Fruit fly (Drosophila melanogaster) whole organism, embryonic: ENCODE results near the gene CG14258.

Experiments used
- Atf6 ChIP-seq: fragments of 200-800 bp; sonication (Bioruptor generic); IDR thresholded peaks from 2 replicates; pipeline ENCODE4 v1.3.6; 2022; ENCODE audit warnings: missing biosample characterization, missing genetic modification characterization
- CG10431 ChIP-seq: fragments of 200-800 bp; sonication (Bioruptor generic); optimal IDR thresholded peaks from 3 replicates; lab custom pipeline; 2018; ENCODE audit warnings: missing biosample characterization, mild to moderate bottlenecking, missing genetic modification characterization
- CG12219 ChIP-seq: fragments of 200-800 bp; sonication (Bioruptor generic); optimal IDR thresholded peaks from 3 replicates; lab custom pipeline; 2018; ENCODE audit warnings: missing biosample characterization, mild to moderate bottlenecking, missing genetic modification characterization
- CG12236 ChIP-seq: fragments of 200-800 bp; sonication (Bioruptor generic); optimal IDR thresholded peaks from 2 replicates; lab custom pipeline; 2016; ENCODE audit warnings: missing biosample characterization, missing genetic modification characterization
- CG1233 ChIP-seq: fragments of 200-800 bp; sonication (Bioruptor generic); optimal IDR thresholded peaks from 4 replicates; lab custom pipeline; 2018; ENCODE audit warnings: missing biosample characterization, mild to moderate bottlenecking, missing genetic modification characterization
- CG12744 ChIP-seq: fragments of 200-800 bp; sonication (Bioruptor generic); optimal IDR thresholded peaks from 2 replicates; lab custom pipeline; 2016; ENCODE audit warnings: missing biosample characterization, missing genetic modification characterization
- CG14014 ChIP-seq: fragments of 200-800 bp; sonication (Bioruptor generic); IDR thresholded peaks from 2 replicates; pipeline ENCODE4 v1.3.6; 2022; ENCODE audit warnings: missing biosample characterization, missing genetic modification characterization
- CG15011 ChIP-seq: fragments of 200-800 bp; sonication (Bioruptor generic); optimal IDR thresholded peaks from 3 replicates; lab custom pipeline; 2018; ENCODE audit warnings: missing biosample characterization, mild to moderate bottlenecking, missing genetic modification characterization
- CG15269 ChIP-seq: fragments of 200-800 bp; sonication (Bioruptor generic); optimal IDR thresholded peaks from 2 replicates; lab custom pipeline; 2018; ENCODE audit warnings: missing biosample characterization, mild to moderate bottlenecking, missing genetic modification characterization, moderate library complexity
- CG1647 ChIP-seq: fragments of 200-800 bp; sonication (Bioruptor generic); optimal IDR thresholded peaks from 3 replicates; lab custom pipeline; 2016; ENCODE audit warnings: missing biosample characterization, missing genetic modification characterization
- CG16779 ChIP-seq: fragments of 200-800 bp; sonication (Bioruptor generic); IDR thresholded peaks from 2 replicates; pipeline ENCODE4 v1.3.6; 2022; ENCODE audit warnings: missing biosample characterization, missing genetic modification characterization
- CG17186 ChIP-seq: fragments of 200-800 bp; sonication (Bioruptor generic); optimal IDR thresholded peaks from 3 replicates; lab custom pipeline; 2017; ENCODE audit warnings: missing biosample characterization, missing genetic modification reagents, missing genetic modification characterization
- CG17568 ChIP-seq: fragments of 200-800 bp; sonication (Bioruptor generic); optimal IDR thresholded peaks from 2 replicates; lab custom pipeline; 2018; ENCODE audit warnings: missing biosample characterization, mild to moderate bottlenecking, missing genetic modification characterization, moderate library complexity
- CG17612 ChIP-seq: fragments of 200-800 bp; sonication (Bioruptor generic); IDR thresholded peaks from 2 replicates; pipeline ENCODE4 v1.3.6; 2022; ENCODE audit warnings: missing biosample characterization, missing genetic modification characterization
- CG31388 ChIP-seq: fragments of 200-800 bp; sonication (Bioruptor generic); optimal IDR thresholded peaks from 2 replicates; lab custom pipeline; 2016; ENCODE audit warnings: missing biosample characterization, missing genetic modification characterization
- CG3163 ChIP-seq: fragments of 200-800 bp; sonication (Bioruptor generic); optimal IDR thresholded peaks from 3 replicates; lab custom pipeline; 2016; ENCODE audit warnings: missing biosample characterization, missing genetic modification characterization
- CG33557 ChIP-seq: fragments of 200-800 bp; sonication (Bioruptor generic); optimal IDR thresholded peaks from 2 replicates; lab custom pipeline; 2019; ENCODE audit warnings: missing biosample characterization, mild to moderate bottlenecking, missing genetic modification characterization, moderate library complexity
- CG34376 ChIP-seq: fragments of 200-800 bp; sonication (Bioruptor generic); optimal IDR thresholded peaks from 2 replicates; lab custom pipeline; 2018; ENCODE audit warnings: missing biosample characterization, mild to moderate bottlenecking, missing genetic modification characterization
- CG4617 ChIP-seq: fragments of 200-800 bp; sonication (Bioruptor generic); optimal IDR thresholded peaks from 3 replicates; lab custom pipeline; 2016; ENCODE audit warnings: missing biosample characterization, missing genetic modification characterization, borderline replicate concordance
- CG5953 ChIP-seq: fragments of 200-800 bp; sonication (Bioruptor generic); IDR thresholded peaks from 2 replicates; pipeline ENCODE4 v1.3.6; 2022; ENCODE audit warnings: missing biosample characterization, missing genetic modification characterization
- CG6254 ChIP-seq: fragments of 200-800 bp; sonication (Bioruptor generic); optimal IDR thresholded peaks from 3 replicates; lab custom pipeline; 2017; ENCODE audit warnings: mild to moderate bottlenecking, missing biosample characterization, missing genetic modification reagents, missing genetic modification characterization
- CG6791 ChIP-seq: fragments of 200-800 bp; sonication (Bioruptor generic); IDR thresholded peaks from 3 replicates; pipeline ENCODE4 v1.3.6; 2022; ENCODE audit warnings: missing biosample characterization, missing genetic modification characterization; ENCODE audit not compliant: partially characterized antibody
- CG8478 ChIP-seq: fragments of >200 bp; optimal IDR thresholded peaks from 2 replicates; lab custom pipeline; 2018
- CG9817 ChIP-seq: fragments of 200-800 bp; sonication (Bioruptor generic); optimal IDR thresholded peaks from 2 replicates; lab custom pipeline; 2018; ENCODE audit warnings: missing biosample characterization, mild to moderate bottlenecking, missing genetic modification characterization, moderate library complexity
- Dad ChIP-seq: fragments of 200-800 bp; sonication (Bioruptor generic); optimal IDR thresholded peaks from 3 replicates; lab custom pipeline; 2016; ENCODE audit warnings: missing biosample characterization, missing genetic modification characterization
- ERR ChIP-seq: fragments of 200-800 bp; sonication (Bioruptor generic); optimal IDR thresholded peaks from 2 replicates; lab custom pipeline; 2016; ENCODE audit warnings: missing biosample characterization, missing genetic modification characterization
- HLH4C ChIP-seq: fragments of 200-800 bp; sonication (Bioruptor generic); IDR thresholded peaks from 3 replicates; pipeline ENCODE4 v1.3.6; 2022; ENCODE audit warnings: missing biosample characterization, missing genetic modification characterization; ENCODE audit not compliant: partially characterized antibody
- HLH54F ChIP-seq: fragments of 200-800 bp; sonication (Bioruptor generic); optimal IDR thresholded peaks from 3 replicates; lab custom pipeline; 2016; ENCODE audit warnings: missing biosample characterization, missing genetic modification characterization
- Kr ChIP-seq: fragments of 200-800 bp; sonication (Bioruptor generic); optimal IDR thresholded peaks from 2 replicates; lab custom pipeline; 2017; ENCODE audit warnings: missing biosample characterization, mild to moderate bottlenecking, missing genetic modification characterization
- cato ChIP-seq: fragments of 200-800 bp; sonication (Bioruptor generic); optimal IDR thresholded peaks from 2 replicates; lab custom pipeline; 2016; ENCODE audit warnings: missing biosample characterization, missing genetic modification characterization, borderline replicate concordance
- chinmo ChIP-seq: fragments of 200-800 bp; sonication (Bioruptor generic); IDR thresholded peaks from 4 replicates; pipeline ENCODE4 v1.3.6; 2022; ENCODE audit warnings: missing biosample characterization, missing genetic modification characterization; ENCODE audit not compliant: partially characterized antibody
- crc ChIP-seq: fragments of 200-800 bp; sonication (Bioruptor generic); optimal IDR thresholded peaks from 2 replicates; lab custom pipeline; 2016; ENCODE audit warnings: missing biosample characterization, missing genetic modification characterization
- dimm ChIP-seq: fragments of 200-800 bp; sonication (Bioruptor generic); IDR thresholded peaks from 2 replicates; pipeline ENCODE4 v1.3.6; 2022; ENCODE audit warnings: missing biosample characterization, missing genetic modification characterization
- fd64A ChIP-seq: fragments of 200-800 bp; sonication (Bioruptor generic); optimal IDR thresholded peaks from 3 replicates; lab custom pipeline; 2018; ENCODE audit warnings: missing biosample characterization, mild to moderate bottlenecking, missing genetic modification characterization
- lmd ChIP-seq: fragments of 200-800 bp; sonication (Bioruptor generic); IDR thresholded peaks from 2 replicates; pipeline ENCODE4 v1.3.6; 2022; ENCODE audit warnings: missing biosample characterization, missing genetic modification characterization
- nerfin-2 ChIP-seq: fragments of 200-800 bp; sonication (Bioruptor generic); IDR thresholded peaks from 2 replicates; pipeline ENCODE4 v1.3.6; 2022; ENCODE audit warnings: missing biosample characterization, missing genetic modification characterization; ENCODE audit not compliant: partially characterized antibody
- p53 ChIP-seq: fragments of 200-800 bp; sonication (Bioruptor generic); optimal IDR thresholded peaks from 2 replicates; lab custom pipeline; 2016; ENCODE audit warnings: missing biosample characterization, missing genetic modification characterization
- pan ChIP-seq, 4 experiments: fragments of >200 bp in 3 of 4; fragments of 200-800 bp in 1 of 4; sonication (Bioruptor generic) in 1 of 4; optimal IDR thresholded peaks in 3 of 4; IDR thresholded peaks in 1 of 4; 2 replicates each; pipeline versions ENCODE4 v1.3.6 to Lab custom; 2017 to 2022; ENCODE audit warnings: missing biosample characterization in 2 of 4, missing genetic modification characterization in 2 of 4, mixed read lengths in 1 of 4
- phol ChIP-seq: fragments of 200-800 bp; sonication (Bioruptor generic); optimal IDR thresholded peaks from 3 replicates; lab custom pipeline; 2018; ENCODE audit warnings: missing biosample characterization, mild to moderate bottlenecking, missing genetic modification characterization, moderate library complexity
- pros ChIP-seq: fragments of 200-800 bp; sonication (Bioruptor generic); optimal IDR thresholded peaks from 3 replicates; lab custom pipeline; 2019; ENCODE audit warnings: missing biosample characterization, mild to moderate bottlenecking, missing genetic modification characterization, moderate library complexity
- sd ChIP-seq: fragments of 200-800 bp; sonication (Bioruptor generic); optimal IDR thresholded peaks from 3 replicates; lab custom pipeline; 2018; ENCODE audit warnings: missing biosample characterization, mild to moderate bottlenecking, missing genetic modification characterization, moderate library complexity
- shn ChIP-seq: fragments of 200-800 bp; sonication (Bioruptor generic); optimal IDR thresholded peaks from 3 replicates; lab custom pipeline; 2016; ENCODE audit warnings: missing biosample characterization, missing genetic modification characterization
- sisA ChIP-seq: fragments of 200-800 bp; sonication (Bioruptor generic); IDR thresholded peaks from 2 replicates; pipeline ENCODE4 v1.3.6; 2022; ENCODE audit warnings: missing biosample characterization, missing genetic modification characterization
- slbo ChIP-seq: fragments of 200-800 bp; sonication (Bioruptor generic); IDR thresholded peaks from 2 replicates; pipeline ENCODE4 v1.3.6; 2022; ENCODE audit warnings: missing biosample characterization, missing genetic modification characterization
- tap ChIP-seq: fragments of 200-800 bp; optimal IDR thresholded peaks from 3 replicates; lab custom pipeline; 2019; ENCODE audit warnings: missing biosample characterization, mild to moderate bottlenecking, missing genetic modification characterization, moderate library complexity
- tio ChIP-seq: fragments of 200-800 bp; sonication (Bioruptor generic); optimal IDR thresholded peaks from 2 replicates; lab custom pipeline; 2017; ENCODE audit warnings: missing biosample characterization, missing genetic modification characterization, inconsistent platforms
- ttk ChIP-seq: fragments of 200-800 bp; sonication (Bioruptor generic); IDR thresholded peaks from 2 replicates; pipeline ENCODE4 v2.1.2; 2022; ENCODE audit warnings: missing biosample characterization, missing genetic modification characterization
- usp ChIP-seq: fragments of >200 bp; optimal IDR thresholded peaks from 2 replicates; lab custom pipeline; 2017; ENCODE audit warnings: missing biosample characterization, missing genetic modification characterization

CG14258 gene

DNA sequence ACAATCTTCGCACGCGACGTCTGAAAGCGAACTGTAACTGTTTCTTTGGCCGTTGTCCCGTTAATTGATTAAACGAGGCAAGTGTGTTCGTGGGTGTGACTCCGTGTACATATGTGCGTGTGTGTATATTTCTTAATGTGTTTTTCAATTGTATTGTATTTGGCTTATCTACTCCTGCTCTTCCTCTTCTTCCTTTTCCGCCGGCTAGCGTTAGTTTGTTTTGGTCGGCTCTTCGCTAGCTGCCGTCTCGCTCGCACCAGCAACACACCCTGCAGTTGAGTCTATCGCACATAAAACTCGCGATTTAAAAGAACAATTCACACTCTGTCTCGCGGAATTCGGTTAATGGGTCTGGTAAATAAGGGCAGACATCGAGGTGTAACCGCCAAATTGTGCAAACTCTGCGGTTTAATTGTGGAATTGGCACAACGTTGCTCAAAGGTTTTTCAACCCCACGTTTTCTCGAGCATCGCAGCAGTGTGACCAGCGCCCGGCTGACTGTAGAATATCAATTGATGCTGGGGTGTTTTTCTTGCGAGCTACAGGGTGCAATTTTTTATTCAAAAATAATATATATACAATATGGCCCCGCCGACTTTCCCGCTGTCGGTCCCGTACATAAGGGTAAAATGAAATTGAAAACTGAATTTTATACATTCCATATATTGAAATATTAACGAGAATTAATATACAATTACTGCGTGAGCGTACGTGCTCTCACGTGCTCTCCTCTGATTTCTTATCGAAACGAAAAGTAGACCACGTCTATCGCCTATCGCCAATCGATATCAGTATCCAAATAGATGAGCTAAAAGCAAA, 19.1 kb downstream of the CG14258 start, which contains the start of the genes gb and CG5815 (continued):
- TF ChIP-seq CG14014 (GFP tag; lab: Robert Waterston, UW) (peak; percentile 93), CG6791 (peak; percentile 92), CG8478 (no peak), pros (GFP tag; lab: Kevin White, UChicago) (no peak), dimm (GFP tag; lab: Robert Waterston, UW) (peak; percentile 56), CG12744 (peak; percentile 75), shn (GFP tag; lab: Kevin White, UChicago) (peak; percentile 73), CG6254 (peak; percentile 92), slbo (peak; percentile 95), CG1233 (GFP tag; lab: Kevin White, UChicago) (peak; percentile 85), pan (optimal IDR thresholded peaks at IDR 0.05; lab: Kevin White, UChicago) (no peak), pan (GFP tag; optimal IDR thresholded peaks at IDR 0.05 in 1 of 2, IDR thresholded peaks at IDR 0.05 in 1 of 2) (peak in 1 of 2 experiments; percentile 90), CG33557 (GFP tag; lab: Kevin White, UChicago) (peak; percentile 77), chinmo (GFP tag; lab: Robert Waterston, UW) (peak; percentile 74; the same call in 2 of the 4 replicates), CG31388 (GFP tag; lab: Kevin White, UChicago) (peak; percentile 78), CG12219 (peak; percentile 61), CG5953 (GFP tag; lab: Robert Waterston, UW) (peak; percentile 80), Kr (no peak), CG10431 (GFP tag; lab: Kevin White, UChicago) (peak; percentile 57), CG34376 (GFP tag; lab: Kevin White, UChicago) (peak; percentile 83), CG17612 (GFP tag; lab: Robert Waterston, UW) (peak; percentile 63; the same call in 1 of the 2 replicates), ttk (GFP tag; lab: Robert Waterston, UW) (peak; percentile 89), tio (GFP tag; lab: Kevin White, UChicago) (peak; percentile 88), CG12236 (GFP tag; lab: Kevin White, UChicago) (peak; percentile 16), nerfin-2 (GFP tag; lab: Robert Waterston, UW) (peak; percentile 94), lmd (peak; percentile 91), usp (GFP tag; lab: Kevin White, UChicago) (no peak), CG3163 (GFP tag; lab: Kevin White, UChicago) (peak; percentile 20), CG17568 (no peak), ERR (peak; percentile 61), CG1647 (GFP tag; lab: Kevin White, UChicago) (peak; percentile 91), sisA (GFP tag; lab: Robert Waterston, UW) (peak; percentile 88), HLH4C (GFP tag; lab: Robert Waterston, UW) (peak; percentile 97), cato (peak; percentile 81), fd64A (GFP tag; lab: Kevin White, UChicago) (no peak), p53 (GFP tag; lab: Kevin White, UChicago) (no peak), CG16779 (peak; percentile 76), CG15269 (tag; lab: Kevin White, UChicago) (peak; percentile 89), HLH54F (GFP tag; lab: Kevin White, UChicago) (peak; percentile 87), Dad (peak; percentile 82), CG17186 (peak; percentile 65), tap (tag; lab: Kevin White, UChicago) (no peak), phol (tag; lab: Kevin White, UChicago) (peak; percentile 92), crc (GFP tag; lab: Kevin White, UChicago) (peak; percentile 49), sd (tag; lab: Kevin White, UChicago) (no peak), CG9817 (tag; lab: Kevin White, UChicago) (peak; percentile 91), CG15011 (GFP tag; lab: Kevin White, UChicago) (peak; percentile 76), Atf6 (peak; percentile 93), CG4617 (peak; percentile 70)
